Fruit fly (Drosophila melanogaster) whole organism, prepupa: ENCODE measurements around the gene CG13390.

Source experiments
- CG10631 ChIP-seq: fragments of 200-800 bp; sonication (Bioruptor generic); optimal IDR thresholded peaks from 2 replicates; lab custom pipeline; 2016; ENCODE audit warnings: missing biosample characterization, missing genetic modification characterization
- CG16779 ChIP-seq: fragments of 200-800 bp; sonication (Bioruptor generic); optimal IDR thresholded peaks from 3 replicates; lab custom pipeline; 2017; ENCODE audit warnings: missing biosample characterization, mild to moderate bottlenecking, missing genetic modification characterization
- CG31627 ChIP-seq: fragments of 200-800 bp; sonication (Bioruptor generic); optimal IDR thresholded peaks from 3 replicates; lab custom pipeline; 2016; ENCODE audit warnings: missing biosample characterization, missing genetic modification characterization
- CG6854 ChIP-seq: fragments of 200-800 bp; sonication (Bioruptor generic); optimal IDR thresholded peaks from 2 replicates; lab custom pipeline; 2017; ENCODE audit warnings: missing biosample characterization, mild to moderate bottlenecking, missing genetic modification characterization
- CG7368 ChIP-seq: fragments of 200-800 bp; sonication (Bioruptor generic); optimal IDR thresholded peaks from 3 replicates; lab custom pipeline; 2016; ENCODE audit warnings: missing biosample characterization, missing genetic modification characterization
- CG8119 ChIP-seq: fragments of 200-800 bp; sonication (Bioruptor generic); IDR thresholded peaks from 3 replicates; pipeline ENCODE4 v1.3.6; 2022; ENCODE audit warnings: missing biosample characterization, missing genetic modification characterization
- Hr38 ChIP-seq: sonication (Bioruptor generic); optimal IDR thresholded peaks from 2 replicates; lab custom pipeline; 2016; ENCODE audit warnings: missing biosample characterization, missing genetic modification characterization
- Lpt ChIP-seq: fragments of 200-800 bp; sonication (Bioruptor generic); optimal IDR thresholded peaks from 3 replicates; lab custom pipeline; 2016; ENCODE audit warnings: missing biosample characterization, missing genetic modification characterization
- Sox102F ChIP-seq: fragments of 200-800 bp; sonication (Bioruptor generic); optimal IDR thresholded peaks from 2 replicates; lab custom pipeline; 2016; ENCODE audit warnings: missing biosample characterization, mild to moderate bottlenecking, missing genetic modification characterization
- dsx ChIP-seq: fragments of 200-800 bp; optimal IDR thresholded peaks from 3 replicates; lab custom pipeline; 2019; ENCODE audit warnings: missing biosample characterization, mild to moderate bottlenecking, missing genetic modification characterization, moderate library complexity; ENCODE audit not compliant: poor library complexity, severe bottlenecking
- eg ChIP-seq: fragments of 200-800 bp; sonication (Bioruptor generic); IDR thresholded peaks from 3 replicates; pipeline ENCODE4 v1.3.6; 2022; ENCODE audit warnings: missing biosample characterization, missing genetic modification characterization
- esn ChIP-seq: fragments of 200-800 bp; sonication (Bioruptor generic); optimal IDR thresholded peaks from 2 replicates; lab custom pipeline; 2016; ENCODE audit warnings: missing biosample characterization, mild to moderate bottlenecking, missing genetic modification characterization, moderate library complexity

DNA sequence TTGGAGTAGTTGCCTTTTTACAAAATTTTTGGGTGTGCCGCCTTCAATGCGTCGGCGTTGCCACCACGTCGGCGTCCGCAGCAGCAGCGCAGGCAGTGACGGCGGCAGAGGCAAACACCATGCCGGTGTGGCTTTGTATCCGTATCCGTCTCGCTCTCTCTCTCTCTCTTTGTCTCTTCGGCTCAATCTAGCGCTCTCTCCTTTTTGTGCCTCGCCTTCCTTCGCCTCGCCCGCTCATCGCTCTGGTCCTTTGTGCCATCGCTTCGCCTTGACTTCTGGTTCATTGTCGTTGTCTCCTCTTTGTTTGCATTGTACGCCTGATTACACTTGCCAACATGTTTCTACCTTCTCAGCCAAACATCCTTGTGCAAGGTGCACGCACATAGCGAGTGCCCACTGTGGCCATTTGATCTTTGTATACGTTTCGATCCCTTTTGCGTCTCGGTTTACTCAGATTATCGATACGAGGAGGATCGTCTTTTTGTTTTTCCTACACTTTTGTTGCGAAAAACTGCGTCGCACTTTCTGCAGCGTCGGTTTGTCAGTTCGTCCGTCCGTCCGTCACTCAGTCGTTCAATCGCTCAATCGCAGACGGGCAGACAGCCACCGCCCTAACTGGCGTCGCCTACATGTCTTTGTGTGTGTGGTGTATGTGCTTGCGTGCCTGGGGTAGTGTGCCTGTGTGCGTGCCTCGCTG is 39.9 kb upstream of the CG13390 start:
- peak; percentile 55; the same call in 2 of the 3 replicates for TF ChIP-seq CG8119 (GFP tag; lab: Robert Waterston, UW)
- TF ChIP-seq Lpt = peak; percentile 67
- TF ChIP-seq dsx (GFP tag; lab: Kevin White, UChicago) = peak; percentile 84
- peak; percentile 73 for TF ChIP-seq CG10631 (GFP tag; lab: Kevin White, UChicago)
- peak; percentile 6 for TF ChIP-seq CG6854 (GFP tag; lab: Kevin White, UChicago)
- TF ChIP-seq Sox102F (GFP tag; lab: Kevin White, UChicago) = peak; percentile 88
- peak; percentile 61 for TF ChIP-seq CG16779 (tag; lab: Kevin White, UChicago)
- TF ChIP-seq esn (GFP tag; lab: Kevin White, UChicago) = peak; percentile 85
- TF ChIP-seq CG31627 (GFP tag; lab: Kevin White, UChicago) = peak; percentile 73
- TF ChIP-seq CG7368 (GFP tag; lab: Kevin White, UChicago) = peak; percentile 60
- no peak for TF ChIP-seq Hr38
- TF ChIP-seq eg (GFP tag; lab: Robert Waterston, UW) = peak; percentile 60
